Fruit fly (Drosophila melanogaster) whole organism, embryonic: ENCODE measurements around the gene Cyp4ac1.

ENCODE experiments used
- Atf3 ChIP-seq: fragments of 200-800 bp; sonication (Bioruptor generic); optimal IDR thresholded peaks from 3 replicates; lab custom pipeline; 2016; ENCODE audit warnings: missing biosample characterization, missing genetic modification characterization
- Bdp1 ChIP-seq: fragments of 200-800 bp; sonication (Bioruptor generic); optimal IDR thresholded peaks from 3 replicates; lab custom pipeline; 2016; ENCODE audit warnings: missing biosample characterization, missing genetic modification characterization
- CG10654 ChIP-seq: fragments of 200-800 bp; sonication (Bioruptor generic); optimal IDR thresholded peaks from 2 replicates; lab custom pipeline; 2016; ENCODE audit warnings: missing biosample characterization, missing genetic modification characterization
- CG10959 ChIP-seq: fragments of 200-800 bp; sonication (Bioruptor generic); IDR thresholded peaks from 2 replicates; pipeline ENCODE4 v1.3.6; 2022; ENCODE audit warnings: missing biosample characterization, missing genetic modification characterization
- CG10979 ChIP-seq: fragments of 200-800 bp; sonication (Bioruptor generic); optimal IDR thresholded peaks from 2 replicates; lab custom pipeline; 2018; ENCODE audit warnings: missing biosample characterization, mild to moderate bottlenecking, missing genetic modification characterization, moderate library complexity
- CG11504 ChIP-seq: fragments of 200-800 bp; sonication (Bioruptor generic); optimal IDR thresholded peaks from 3 replicates; lab custom pipeline; 2019; ENCODE audit warnings: missing biosample characterization, mild to moderate bottlenecking, missing genetic modification characterization, moderate library complexity
- CG1233 ChIP-seq: fragments of 200-800 bp; sonication (Bioruptor generic); optimal IDR thresholded peaks from 4 replicates; lab custom pipeline; 2018; ENCODE audit warnings: missing biosample characterization, mild to moderate bottlenecking, missing genetic modification characterization
- CG13775 ChIP-seq: fragments of 200-800 bp; sonication (Bioruptor generic); optimal IDR thresholded peaks from 3 replicates; lab custom pipeline; 2017; ENCODE audit warnings: missing biosample characterization, mild to moderate bottlenecking, missing genetic modification characterization
- CG14014 ChIP-seq: fragments of 200-800 bp; sonication (Bioruptor generic); IDR thresholded peaks from 2 replicates; pipeline ENCODE4 v1.3.6; 2022; ENCODE audit warnings: missing biosample characterization, missing genetic modification characterization
- CG14710 ChIP-seq: fragments of 200-800 bp; sonication (Bioruptor generic); optimal IDR thresholded peaks from 3 replicates; lab custom pipeline; 2019; ENCODE audit warnings: missing biosample characterization, mild to moderate bottlenecking, missing genetic modification characterization, moderate library complexity
- CG17186 ChIP-seq: fragments of 200-800 bp; sonication (Bioruptor generic); optimal IDR thresholded peaks from 3 replicates; lab custom pipeline; 2017; ENCODE audit warnings: missing biosample characterization, missing genetic modification reagents, missing genetic modification characterization
- CG17385 ChIP-seq: fragments of 200-800 bp; sonication (Bioruptor generic); optimal IDR thresholded peaks from 3 replicates; lab custom pipeline; 2018; ENCODE audit warnings: missing biosample characterization, mild to moderate bottlenecking, missing genetic modification characterization
- CG18262 ChIP-seq: fragments of 200-800 bp; optimal IDR thresholded peaks from 3 replicates; lab custom pipeline; 2019; ENCODE audit warnings: missing biosample characterization, mild to moderate bottlenecking, missing genetic modification characterization, moderate library complexity
- CG2678 ChIP-seq: fragments of 200-800 bp; sonication (Bioruptor generic); optimal IDR thresholded peaks from 3 replicates; lab custom pipeline; 2019; ENCODE audit warnings: missing biosample characterization, mild to moderate bottlenecking, missing genetic modification characterization, moderate library complexity
- CG2889 ChIP-seq: fragments of 200-800 bp; sonication (Bioruptor generic); IDR thresholded peaks from 3 replicates; pipeline ENCODE4 v1.3.6; 2022; ENCODE audit warnings: missing biosample characterization, missing genetic modification characterization
- CG31441 ChIP-seq: fragments of 200-800 bp; sonication (Bioruptor generic); IDR thresholded peaks from 2 replicates; pipeline ENCODE4 v1.3.6; 2022; ENCODE audit warnings: missing biosample characterization, missing genetic modification characterization
- CG3407 ChIP-seq: fragments of 200-800 bp; sonication (Bioruptor generic); optimal IDR thresholded peaks from 2 replicates; lab custom pipeline; 2018; ENCODE audit warnings: missing biosample characterization, mild to moderate bottlenecking, missing genetic modification characterization
- CG7372 ChIP-seq: fragments of 200-800 bp; sonication (Bioruptor generic); IDR thresholded peaks from 2 replicates; pipeline ENCODE4 v1.3.6; 2022; ENCODE audit warnings: missing biosample characterization, missing genetic modification characterization
- CG8359 ChIP-seq: fragments of 200-800 bp; sonication (Bioruptor generic); optimal IDR thresholded peaks from 2 replicates; lab custom pipeline; 2017; ENCODE audit warnings: missing biosample characterization, mild to moderate bottlenecking, missing genetic modification characterization, borderline replicate concordance
- CG8388 ChIP-seq: fragments of 200-800 bp; sonication (Bioruptor generic); optimal IDR thresholded peaks from 2 replicates; lab custom pipeline; 2019; ENCODE audit warnings: missing biosample characterization, mild to moderate bottlenecking, missing genetic modification characterization, moderate library complexity
- CG9609 ChIP-seq: fragments of 200-800 bp; sonication (Bioruptor generic); optimal IDR thresholded peaks from 3 replicates; lab custom pipeline; 2016; ENCODE audit warnings: missing biosample characterization, missing genetic modification characterization
- Dp ChIP-seq: fragments of 200-800 bp; sonication (Bioruptor generic); optimal IDR thresholded peaks from 2 replicates; lab custom pipeline; 2018; ENCODE audit warnings: missing biosample characterization, mild to moderate bottlenecking, missing genetic modification characterization, moderate library complexity
- Drgx ChIP-seq: fragments of 200-800 bp; sonication (Bioruptor generic); IDR thresholded peaks from 2 replicates; pipeline ENCODE4 v1.3.6; 2022; ENCODE audit warnings: missing biosample characterization, missing genetic modification characterization
- HmgD ChIP-seq: fragments of 200-800 bp; sonication (Bioruptor generic); optimal IDR thresholded peaks from 3 replicates; lab custom pipeline; 2016; ENCODE audit warnings: missing biosample characterization, missing genetic modification characterization
- MBD-R2 ChIP-seq: fragments of 200-800 bp; sonication (Bioruptor generic); IDR thresholded peaks from 2 replicates; pipeline ENCODE4 v1.3.6; 2022; ENCODE audit warnings: missing biosample characterization, missing genetic modification characterization
- Myb ChIP-seq: fragments of 200-800 bp; sonication (Bioruptor generic); optimal IDR thresholded peaks from 2 replicates; lab custom pipeline; 2016; ENCODE audit warnings: missing biosample characterization, missing genetic modification characterization
- Spps ChIP-seq: fragments of 200-800 bp; sonication (Bioruptor generic); optimal IDR thresholded peaks from 2 replicates; lab custom pipeline; 2018; ENCODE audit warnings: missing biosample characterization, mild to moderate bottlenecking, missing genetic modification characterization
- Ssrp ChIP-seq: fragments of 200-800 bp; sonication (Bioruptor generic); optimal IDR thresholded peaks from 2 replicates; lab custom pipeline; 2018; ENCODE audit warnings: missing biosample characterization, mild to moderate bottlenecking, missing genetic modification characterization, moderate library complexity
- Xrp1 ChIP-seq: fragments of 200-800 bp; sonication (Bioruptor generic); IDR thresholded peaks from 2 replicates; pipeline ENCODE4 v1.3.6; 2022; ENCODE audit warnings: missing biosample characterization, missing genetic modification characterization
- bigmax ChIP-seq: fragments of 200-800 bp; sonication (Bioruptor generic); optimal IDR thresholded peaks from 2 replicates; lab custom pipeline; 2018; ENCODE audit warnings: missing biosample characterization, mild to moderate bottlenecking, missing genetic modification characterization
- bsh ChIP-seq, 2 experiments: fragments of 200-800 bp; sonication (Bioruptor generic); optimal IDR thresholded peaks; 2 replicates each; lab custom pipeline; 2017 to 2018; ENCODE audit warnings: mild to moderate bottlenecking in 2 of 2, missing biosample characterization in 2 of 2, missing genetic modification characterization in 2 of 2, moderate library complexity in 1 of 2
- cas ChIP-seq: fragments of 200-800 bp; sonication (Bioruptor generic); IDR thresholded peaks from 2 replicates; pipeline ENCODE4 v1.3.6; 2022; ENCODE audit warnings: missing biosample characterization, missing genetic modification characterization
- corto ChIP-seq: fragments of 200-800 bp; sonication (Bioruptor generic); optimal IDR thresholded peaks from 2 replicates; lab custom pipeline; 2016; ENCODE audit warnings: missing biosample characterization, mild to moderate bottlenecking, missing genetic modification characterization, moderate library complexity
- dati ChIP-seq: fragments of 200-800 bp; sonication (Bioruptor generic); IDR thresholded peaks from 2 replicates; pipeline ENCODE4 v1.3.6; 2022; ENCODE audit warnings: missing biosample characterization, missing genetic modification characterization
- dmrt11E ChIP-seq: fragments of 200-800 bp; sonication (Bioruptor generic); optimal IDR thresholded peaks from 3 replicates; lab custom pipeline; 2018; ENCODE audit warnings: missing biosample characterization, mild to moderate bottlenecking, missing genetic modification characterization, moderate library complexity
- eve ChIP-seq, 2 experiments: fragments of >200 bp; optimal IDR thresholded peaks; 2 replicates each; lab custom pipeline; 2017; ENCODE audit warnings: missing biosample characterization in 2 of 2, missing genetic modification characterization in 2 of 2
- fd96Cb ChIP-seq: fragments of 200-800 bp; sonication (Bioruptor generic); optimal IDR thresholded peaks from 2 replicates; lab custom pipeline; 2018; ENCODE audit warnings: missing biosample characterization, mild to moderate bottlenecking, missing genetic modification characterization, moderate library complexity
- fru ChIP-seq: fragments of >200 bp; optimal IDR thresholded peaks from 2 replicates; lab custom pipeline; 2017
- gfzf ChIP-seq: fragments of 200-800 bp; sonication (Bioruptor generic); optimal IDR thresholded peaks from 2 replicates; lab custom pipeline; 2016; ENCODE audit warnings: missing biosample characterization, mild to moderate bottlenecking, missing genetic modification characterization, moderate library complexity
- lbe ChIP-seq: fragments of 200-800 bp; sonication (Bioruptor generic); optimal IDR thresholded peaks from 2 replicates; lab custom pipeline; 2016; ENCODE audit warnings: missing biosample characterization, mild to moderate bottlenecking, missing genetic modification characterization
- lola ChIP-seq, 3 experiments: fragments of >200 bp in 2 of 3; fragments of 200-800 bp in 1 of 3; sonication (Bioruptor generic) in 1 of 3; optimal IDR thresholded peaks; 2 replicates each; lab custom pipeline; 2017 to 2019; ENCODE audit warnings: missing biosample characterization in 3 of 3, missing genetic modification characterization in 3 of 3, mild to moderate bottlenecking in 1 of 3, moderate library complexity in 1 of 3
- mirr ChIP-seq: fragments of 200-800 bp; sonication (Bioruptor generic); optimal IDR thresholded peaks from 3 replicates; lab custom pipeline; 2018; ENCODE audit warnings: missing biosample characterization, mild to moderate bottlenecking, missing genetic modification characterization
- p53 ChIP-seq: fragments of 200-800 bp; sonication (Bioruptor generic); optimal IDR thresholded peaks from 2 replicates; lab custom pipeline; 2016; ENCODE audit warnings: missing biosample characterization, missing genetic modification characterization
- row ChIP-seq: fragments of 200-800 bp; sonication (Bioruptor generic); IDR thresholded peaks from 3 replicates; pipeline ENCODE4 v1.3.6; 2022; ENCODE audit warnings: missing biosample characterization, missing genetic modification characterization
- salm ChIP-seq: fragments of 200-800 bp; sonication (Bioruptor generic); optimal IDR thresholded peaks from 2 replicates; lab custom pipeline; 2018; ENCODE audit warnings: missing biosample characterization, mild to moderate bottlenecking, missing genetic modification characterization
- scrt ChIP-seq: fragments of 200-800 bp; sonication (Bioruptor generic); optimal IDR thresholded peaks from 2 replicates; lab custom pipeline; 2018; ENCODE audit warnings: missing biosample characterization, mild to moderate bottlenecking, missing genetic modification characterization, moderate library complexity
- sens ChIP-seq: fragments of 200-800 bp; sonication (Bioruptor generic); peaks from one replicate; lab custom pipeline; 2016; ENCODE audit warnings: missing biosample characterization, missing genetic modification characterization
- ssp ChIP-seq: fragments of 200-800 bp; sonication (Bioruptor generic); IDR thresholded peaks from 2 replicates; pipeline ENCODE4 v1.3.6; 2022; ENCODE audit warnings: missing biosample characterization, missing genetic modification characterization

The Cyp4ac1 gene

DNA sequence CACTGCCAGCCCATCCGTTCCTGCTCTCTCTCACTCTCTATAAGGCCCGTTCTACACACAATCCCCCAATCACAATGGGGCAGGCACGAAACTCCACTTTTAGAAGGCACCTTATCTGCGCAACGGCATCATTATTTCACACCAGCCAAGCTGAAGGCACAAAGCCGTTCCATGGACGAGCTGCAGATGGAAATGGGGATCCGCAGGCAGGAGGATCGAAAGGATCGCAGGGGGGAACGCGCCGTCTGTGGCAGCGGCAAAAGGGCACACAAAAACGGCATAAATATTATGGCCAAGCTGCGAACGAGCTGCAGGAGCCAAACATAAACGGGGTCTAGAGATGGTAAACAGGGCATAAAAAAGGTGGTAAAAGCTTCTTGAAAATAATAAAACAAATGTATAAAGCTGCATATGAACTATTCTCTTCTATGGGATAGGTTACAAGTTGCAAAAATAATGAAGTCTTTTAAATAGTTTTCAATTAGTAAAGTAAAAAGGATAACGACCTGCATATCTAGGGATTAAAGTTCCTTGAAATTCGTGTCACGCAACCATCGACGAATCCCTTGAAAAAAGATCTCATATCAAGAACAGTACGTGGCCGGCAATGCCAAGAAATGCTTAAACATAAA, 11.3 kb upstream of the Cyp4ac1 start (continued):
- TF ChIP-seq dmrt11E (no peak), cas (GFP tag; lab: Robert Waterston, UW) (no peak), CG10959 (no peak), CG9609 (GFP tag; lab: Kevin White, UChicago) (no peak)

DNA sequence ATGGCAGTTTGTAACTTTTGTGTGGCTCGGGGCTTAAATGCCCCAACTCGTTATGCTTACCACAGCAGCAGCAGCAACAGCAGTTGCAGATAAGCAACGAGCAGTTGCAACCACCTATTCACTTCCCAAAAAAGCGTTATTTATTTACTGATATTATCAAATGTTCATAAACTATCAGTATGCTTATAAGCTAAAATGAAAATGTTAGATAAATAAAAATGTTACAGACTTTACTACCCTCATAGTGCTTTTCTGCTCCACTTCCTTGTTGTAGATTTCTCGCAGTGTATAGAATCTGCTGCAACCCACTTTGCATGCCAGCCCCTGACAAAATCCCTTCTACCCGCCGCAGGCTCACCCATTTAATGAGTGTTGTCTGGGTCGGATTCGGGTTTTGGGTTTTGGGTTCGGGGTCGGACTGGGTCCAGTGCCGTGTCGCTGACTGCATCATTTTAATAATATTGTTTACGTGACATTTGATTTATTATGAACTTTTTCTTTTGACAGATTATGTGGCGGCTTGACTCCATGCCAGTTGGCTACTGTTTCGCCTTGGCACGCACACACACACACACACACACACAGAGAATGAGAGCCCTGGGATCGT, 9.6 kb upstream of the Cyp4ac1 start:
- 0 out of 2 replicates have a peak, but pooled peaks have one; percentile 10 for TF ChIP-seq ssp (GFP tag; lab: Robert Waterston, UW)
- peak; percentile 10 for TF ChIP-seq fd96Cb (tag; lab: Kevin White, UChicago)
- peak; percentile 82 for TF ChIP-seq corto (GFP tag; lab: Kevin White, UChicago)
- no peak for TF ChIP-seq salm (tag; lab: Kevin White, UChicago)
- TF ChIP-seq CG18262 (tag; lab: Kevin White, UChicago), result peak; percentile 23
- peak; percentile 72 for TF ChIP-seq Drgx (GFP tag; lab: Robert Waterston, UW)
- no peak for TF ChIP-seq dati (GFP tag; lab: Robert Waterston, UW)
- peak; percentile 15 for TF ChIP-seq CG14710 (tag; lab: Kevin White, UChicago)
- no peak for TF ChIP-seq CG17186 (GFP tag; lab: Kevin White, UChicago)
- no peak for TF ChIP-seq gfzf (GFP tag; lab: Kevin White, UChicago)
- no peak for TF ChIP-seq CG14014 (GFP tag; lab: Robert Waterston, UW)
- TF ChIP-seq scrt (GFP tag; lab: Kevin White, UChicago), result no peak
- TF ChIP-seq CG2678 (tag; lab: Kevin White, UChicago), result peak; percentile 2
- TF ChIP-seq sens (GFP tag; lab: Kevin White, UChicago), result peak; percentile 27
- TF ChIP-seq Bdp1 (GFP tag; lab: Kevin White, UChicago), result no peak
- no peak for TF ChIP-seq eve (GFP tag; optimal IDR thresholded peaks at IDR 0.05; lab: Kevin White, UChicago)
- TF ChIP-seq CG10654, result no peak
- peak; percentile 5 for TF ChIP-seq CG8388 (GFP tag; lab: Kevin White, UChicago)
- no peak for TF ChIP-seq MBD-R2
- no peak for TF ChIP-seq CG13775 (GFP tag; lab: Kevin White, UChicago)
- TF ChIP-seq CG2889, result no peak
- TF ChIP-seq CG10979 (tag; lab: Kevin White, UChicago), result peak; percentile 32
- peak; percentile 28 for TF ChIP-seq dmrt11E
- no peak for TF ChIP-seq bigmax (GFP tag; lab: Kevin White, UChicago)
- TF ChIP-seq Ssrp (tag; lab: Kevin White, UChicago), result peak; percentile 12
- peak; percentile 26 for TF ChIP-seq CG11504 (tag; lab: Kevin White, UChicago)
- TF ChIP-seq Xrp1, result peak; percentile 31; the same call in 1 of the 2 replicates
- no peak for TF ChIP-seq fru
- TF ChIP-seq p53 (GFP tag; lab: Kevin White, UChicago), result no peak
- TF ChIP-seq Spps (tag; lab: Kevin White, UChicago), result no peak
- no peak for TF ChIP-seq row (GFP tag; lab: Robert Waterston, UW)
- no peak for TF ChIP-seq Dp
- TF ChIP-seq Myb, result no peak
- TF ChIP-seq mirr (GFP tag; lab: Kevin White, UChicago), result no peak
- peak; percentile 8 for TF ChIP-seq CG8359 (GFP tag; lab: Kevin White, UChicago)
- TF ChIP-seq CG17385, result no peak
- TF ChIP-seq HmgD, result no peak
- TF ChIP-seq lbe (GFP tag; lab: Kevin White, UChicago), result peak; percentile 85
- TF ChIP-seq CG3407, result no peak
- TF ChIP-seq bsh (GFP tag; optimal IDR thresholded peaks at IDR 0.05; lab: Kevin White, UChicago), result peak; percentile 57 to 79
- peak; percentile 26; the same call in 1 of the 2 replicates for TF ChIP-seq CG31441 (GFP tag; lab: Robert Waterston, UW)
- TF ChIP-seq CG1233 (GFP tag; lab: Kevin White, UChicago), result no peak
- TF ChIP-seq Atf3 (GFP tag; lab: Kevin White, UChicago), result no peak
- TF ChIP-seq lola (GFP tag; optimal IDR thresholded peaks at IDR 0.05; lab: Kevin White, UChicago), result peak in 1 of 3 experiments; percentile 8
- TF ChIP-seq CG7372 (GFP tag; lab: Robert Waterston, UW), result no peak
